Worm (Caenorhabditis elegans): ENCODE results near the gene cutl-19.

DNA sequence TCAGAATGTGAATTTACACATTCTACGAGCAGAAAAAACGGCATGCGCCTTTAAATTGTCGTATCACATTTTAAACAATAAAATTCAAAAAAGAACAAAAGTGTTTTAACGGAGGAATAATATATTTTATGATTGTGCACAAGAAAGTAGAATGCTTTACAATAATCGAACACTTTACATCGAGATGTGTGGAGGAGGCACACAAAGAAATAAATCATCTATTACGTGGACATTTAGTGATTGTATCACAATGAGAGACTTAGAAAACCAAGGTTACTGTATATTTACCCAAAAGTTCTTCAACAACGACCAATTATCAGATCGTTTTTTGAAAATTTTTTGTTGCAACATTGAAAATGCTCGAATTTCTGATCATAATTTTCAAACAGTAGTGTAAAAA, 7.1 kb downstream of the cutl-19 start:
- TF ChIP-seq W03F9.2 (tag; optimal IDR thresholded peaks at IDR 0.05) (no peak), dao-5 (tag; optimal IDR thresholded peaks at IDR 0.05) (no peak)
